Worm (Caenorhabditis elegans) whole organism, L1 larva: ENCODE results near the gene Y41D4B.4.

ENCODE experiments used
- alr-1 ChIP-seq: fragments of 200-800 bp; sonication (Bioruptor generic); optimal IDR thresholded peaks from 2 replicates; lab custom pipeline; 2018; ENCODE audit warnings: borderline replicate concordance, mild to moderate bottlenecking, missing genetic modification characterization, missing compliant biosample characterization
- ceh-8 ChIP-seq: fragments of 200-800 bp; sonication (Bioruptor generic); optimal IDR thresholded peaks from 2 replicates; lab custom pipeline; 2018; ENCODE audit warnings: mild to moderate bottlenecking, missing genetic modification characterization, moderate library complexity, missing compliant biosample characterization
- nhr-20 ChIP-seq: sonication (generic microtip); optimal IDR thresholded peaks from 2 replicates; lab custom pipeline; 2016; ENCODE audit warnings: mild to moderate bottlenecking, missing genetic modification characterization, missing compliant biosample characterization
- nhr-84 ChIP-seq: sonication (generic microtip); optimal IDR thresholded peaks from 2 replicates; lab custom pipeline; 2017; ENCODE audit warnings: missing biosample characterization, missing genetic modification characterization
- unc-62 ChIP-seq: fragments of 150-350 bp; optimal IDR thresholded peaks from 2 replicates; lab custom pipeline; 2014; ENCODE audit warnings: missing biosample characterization, missing genetic modification reagents, missing genetic modification characterization

- no peak for TF ChIP-seq alr-1 (tag; lab: Kevin White, UChicago)
- peak; percentile 66 for TF ChIP-seq nhr-20 (tag; lab: Kevin White, UChicago)
- no peak for TF ChIP-seq nhr-84
- no peak for TF ChIP-seq ceh-8
- no peak for TF ChIP-seq unc-62 (GFP tag; lab: Kevin White, UChicago)
Measured at ce11 chrIV:1655312-1655711, 4.6 kb upstream of the Y41D4B.4 start.
